Fruit fly (Drosophila melanogaster) whole organism, embryonic: ENCODE measurements around the gene esc.

Experiments used
- ATbp ChIP-seq: fragments of 200-800 bp; sonication (Bioruptor generic); optimal IDR thresholded peaks from 2 replicates; lab custom pipeline; 2017; ENCODE audit warnings: missing biosample characterization, mild to moderate bottlenecking, missing genetic modification characterization, missing genetic modification reagents
- Abd-B ChIP-seq: fragments of 200-800 bp; sonication (Bioruptor generic); optimal IDR thresholded peaks from 2 replicates; lab custom pipeline; 2018; ENCODE audit warnings: missing biosample characterization, mild to moderate bottlenecking, missing genetic modification characterization, moderate library complexity
- Bdp1 ChIP-seq: fragments of 200-800 bp; sonication (Bioruptor generic); optimal IDR thresholded peaks from 3 replicates; lab custom pipeline; 2016; ENCODE audit warnings: missing biosample characterization, missing genetic modification characterization
- C15 ChIP-seq: fragments of 200-800 bp; sonication (Bioruptor generic); IDR thresholded peaks from 3 replicates; pipeline ENCODE4 v1.3.6; 2022; ENCODE audit warnings: missing biosample characterization, missing genetic modification characterization
- CG10274 ChIP-seq: fragments of 200-800 bp; sonication (Bioruptor generic); optimal IDR thresholded peaks from 3 replicates; lab custom pipeline; 2017; ENCODE audit warnings: missing biosample characterization, mild to moderate bottlenecking, missing genetic modification characterization
- CG12155 ChIP-seq: fragments of 200-800 bp; sonication (Bioruptor generic); optimal IDR thresholded peaks from 3 replicates; lab custom pipeline; 2016; ENCODE audit warnings: missing biosample characterization, missing genetic modification characterization
- CG12744 ChIP-seq: fragments of 200-800 bp; sonication (Bioruptor generic); optimal IDR thresholded peaks from 2 replicates; lab custom pipeline; 2016; ENCODE audit warnings: missing biosample characterization, missing genetic modification characterization
- CG13296 ChIP-seq: fragments of 200-800 bp; sonication (Bioruptor generic); optimal IDR thresholded peaks from 3 replicates; lab custom pipeline; 2018; ENCODE audit warnings: missing biosample characterization, mild to moderate bottlenecking, missing genetic modification characterization
- CG1529 ChIP-seq: fragments of 200-800 bp; sonication (Bioruptor generic); optimal IDR thresholded peaks from 3 replicates; lab custom pipeline; 2018; ENCODE audit warnings: missing biosample characterization, missing genetic modification characterization
- CG17385 ChIP-seq: fragments of 200-800 bp; sonication (Bioruptor generic); optimal IDR thresholded peaks from 3 replicates; lab custom pipeline; 2018; ENCODE audit warnings: missing biosample characterization, mild to moderate bottlenecking, missing genetic modification characterization
- CG17568 ChIP-seq: fragments of 200-800 bp; sonication (Bioruptor generic); optimal IDR thresholded peaks from 2 replicates; lab custom pipeline; 2018; ENCODE audit warnings: missing biosample characterization, mild to moderate bottlenecking, missing genetic modification characterization, moderate library complexity
- CG17612 ChIP-seq: fragments of 200-800 bp; sonication (Bioruptor generic); IDR thresholded peaks from 2 replicates; pipeline ENCODE4 v1.3.6; 2022; ENCODE audit warnings: missing biosample characterization, missing genetic modification characterization
- CG2678 ChIP-seq: fragments of 200-800 bp; sonication (Bioruptor generic); optimal IDR thresholded peaks from 3 replicates; lab custom pipeline; 2019; ENCODE audit warnings: missing biosample characterization, mild to moderate bottlenecking, missing genetic modification characterization, moderate library complexity
- CG2712 ChIP-seq: fragments of 200-800 bp; optimal IDR thresholded peaks from 3 replicates; lab custom pipeline; 2019; ENCODE audit warnings: missing biosample characterization, mild to moderate bottlenecking, missing genetic modification characterization, moderate library complexity
- CG3847 ChIP-seq: fragments of 200-800 bp; sonication (Bioruptor generic); IDR thresholded peaks from 2 replicates; pipeline ENCODE4 v1.3.6; 2022; ENCODE audit warnings: missing biosample characterization, missing genetic modification characterization
- CG4424 ChIP-seq: fragments of 200-800 bp; sonication (Bioruptor generic); optimal IDR thresholded peaks from 3 replicates; lab custom pipeline; 2016; ENCODE audit warnings: missing biosample characterization, missing genetic modification characterization
- CG4854 ChIP-seq: fragments of 200-800 bp; sonication (Bioruptor generic); optimal IDR thresholded peaks from 2 replicates; lab custom pipeline; 2016; ENCODE audit warnings: missing biosample characterization, missing genetic modification characterization, inconsistent platforms
- CG7839 ChIP-seq: fragments of 200-800 bp; sonication (Bioruptor generic); optimal IDR thresholded peaks from 3 replicates; lab custom pipeline; 2018; ENCODE audit warnings: missing biosample characterization, mild to moderate bottlenecking, missing genetic modification characterization, moderate library complexity
- CG8290 ChIP-seq, 3 experiments: fragments of 200-800 bp; sonication (Bioruptor generic); optimal IDR thresholded peaks; 2 replicates each; lab custom pipeline; 2016 to 2019; ENCODE audit warnings: missing biosample characterization in 3 of 3, missing genetic modification characterization in 3 of 3, mild to moderate bottlenecking in 2 of 3, moderate library complexity in 1 of 3
- ERR ChIP-seq: fragments of 200-800 bp; sonication (Bioruptor generic); optimal IDR thresholded peaks from 2 replicates; lab custom pipeline; 2016; ENCODE audit warnings: missing biosample characterization, missing genetic modification characterization
- Fer2 ChIP-seq: fragments of 200-800 bp; sonication (Bioruptor generic); optimal IDR thresholded peaks from 2 replicates; lab custom pipeline; 2018; ENCODE audit warnings: missing biosample characterization, mild to moderate bottlenecking, missing genetic modification characterization, moderate library complexity
- Fer3 ChIP-seq: fragments of 200-800 bp; sonication (Bioruptor generic); optimal IDR thresholded peaks from 2 replicates; lab custom pipeline; 2018; ENCODE audit warnings: missing biosample characterization, mild to moderate bottlenecking, missing genetic modification characterization, moderate library complexity
- GATAe ChIP-seq: fragments of 200-800 bp; sonication (Bioruptor generic); conservative IDR thresholded peaks from 2 replicates; pipeline ENCODE4 v1.3.6; 2022; ENCODE audit warnings: missing biosample characterization, missing genetic modification characterization
- Med ChIP-seq: fragments of 200-800 bp; sonication (Bioruptor generic); peaks from one replicate; lab custom pipeline; 2016; ENCODE audit warnings: missing biosample characterization, missing genetic modification characterization, mild to moderate bottlenecking, inconsistent platforms, moderate library complexity
- Meics ChIP-seq: fragments of 200-800 bp; sonication (Bioruptor generic); optimal IDR thresholded peaks from 2 replicates; lab custom pipeline; 2017; ENCODE audit warnings: missing biosample characterization, mild to moderate bottlenecking, missing genetic modification characterization
- Nf-YA ChIP-seq: fragments of 200-800 bp; sonication (Bioruptor generic); IDR thresholded peaks from 2 replicates; pipeline ENCODE4 v1.3.6; 2022; ENCODE audit warnings: missing biosample characterization, missing genetic modification characterization
- Ptx1 ChIP-seq: fragments of 200-800 bp; sonication (Bioruptor generic); IDR thresholded peaks from 2 replicates; pipeline ENCODE4 v1.3.6; 2022; ENCODE audit warnings: missing biosample characterization, missing genetic modification characterization
- Rx ChIP-seq: fragments of 200-800 bp; sonication (Bioruptor generic); IDR thresholded peaks from 2 replicates; pipeline ENCODE4 v1.3.6; 2022; ENCODE audit warnings: missing biosample characterization, missing genetic modification characterization
- Six4 ChIP-seq: fragments of 200-800 bp; sonication (Bioruptor generic); optimal IDR thresholded peaks from 2 replicates; lab custom pipeline; 2016; ENCODE audit warnings: missing biosample characterization, missing genetic modification characterization
- Sox100B ChIP-seq: fragments of 200-800 bp; sonication (Bioruptor generic); optimal IDR thresholded peaks from 3 replicates; lab custom pipeline; 2018; ENCODE audit warnings: missing biosample characterization, mild to moderate bottlenecking, missing genetic modification characterization
- Usf ChIP-seq: fragments of 200-800 bp; sonication (Bioruptor generic); optimal IDR thresholded peaks from 2 replicates; lab custom pipeline; 2017; ENCODE audit warnings: missing genotype, missing biosample characterization, missing genetic modification characterization
- bab2 ChIP-seq: fragments of 200-800 bp; sonication (Bioruptor generic); optimal IDR thresholded peaks from 2 replicates; lab custom pipeline; 2016; ENCODE audit warnings: missing biosample characterization, missing genetic modification characterization
- ci ChIP-seq: fragments of 200-800 bp; sonication (Bioruptor generic); IDR thresholded peaks from 3 replicates; pipeline ENCODE4 v1.3.6; 2022; ENCODE audit warnings: missing biosample characterization, missing genetic modification characterization
- croc ChIP-seq: fragments of 200-800 bp; sonication (Bioruptor generic); conservative IDR thresholded peaks from 3 replicates; pipeline ENCODE4 v1.3.6; 2022; ENCODE audit warnings: missing biosample characterization, missing genetic modification characterization
- eve ChIP-seq, 2 experiments: fragments of >200 bp; optimal IDR thresholded peaks; 2 replicates each; lab custom pipeline; 2017; ENCODE audit warnings: missing biosample characterization in 2 of 2, missing genetic modification characterization in 2 of 2
- lab ChIP-seq: fragments of 200-800 bp; sonication (Bioruptor generic); optimal IDR thresholded peaks from 3 replicates; lab custom pipeline; 2017; ENCODE audit warnings: missing biosample characterization, missing genetic modification characterization, mild to moderate bottlenecking, moderate library complexity, missing genetic modification reagents
- maf-S ChIP-seq: fragments of 200-800 bp; sonication (Bioruptor generic); optimal IDR thresholded peaks from 2 replicates; lab custom pipeline; 2016; ENCODE audit warnings: missing biosample characterization, missing genetic modification characterization
- pb ChIP-seq: fragments of 200-800 bp; sonication (Bioruptor generic); optimal IDR thresholded peaks from 3 replicates; lab custom pipeline; 2016; ENCODE audit warnings: missing biosample characterization, missing genetic modification characterization
- sug ChIP-seq: fragments of 200-800 bp; optimal IDR thresholded peaks from 2 replicates; lab custom pipeline; 2019; ENCODE audit warnings: missing biosample characterization, mild to moderate bottlenecking, missing genetic modification characterization, moderate library complexity
- tx ChIP-seq: fragments of 200-800 bp; sonication (Bioruptor generic); optimal IDR thresholded peaks from 2 replicates; lab custom pipeline; 2016; ENCODE audit warnings: missing biosample characterization, missing genetic modification characterization
- z ChIP-seq: fragments of 200-800 bp; sonication (Bioruptor generic); IDR thresholded peaks from 3 replicates; pipeline ENCODE4 v1.3.6; 2022; ENCODE audit warnings: missing biosample characterization, missing genetic modification characterization

Gene esc

DNA sequence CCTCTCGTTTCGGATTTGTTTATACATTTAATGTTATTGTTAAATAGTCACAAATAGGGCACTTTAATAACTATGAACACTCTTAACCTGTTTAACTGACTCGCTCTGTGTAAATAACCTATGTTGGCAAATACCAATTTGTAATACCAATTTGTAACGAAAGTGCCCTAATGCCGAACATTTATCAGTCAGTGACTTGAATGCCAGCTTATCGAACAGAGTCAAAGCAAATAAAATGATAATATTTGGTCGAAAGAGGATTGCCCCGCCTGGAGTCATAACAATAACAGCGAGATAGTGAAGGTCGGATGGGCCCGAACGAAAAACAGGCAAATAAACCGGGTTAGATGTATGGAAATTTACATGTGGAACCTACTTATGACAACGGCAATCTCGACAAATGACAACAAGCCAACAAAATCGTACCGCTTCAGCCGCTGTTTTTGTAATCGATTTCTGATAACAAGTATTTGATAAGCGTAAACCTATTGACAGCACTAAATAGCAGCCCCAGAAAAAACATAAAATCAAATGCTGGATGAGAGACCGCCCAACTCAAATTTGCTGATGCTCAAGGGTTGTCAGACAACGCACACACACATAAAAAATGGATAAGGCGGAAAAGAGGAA lies 16.1 kb upstream of the esc start (continued):
- no peak for TF ChIP-seq eve (GFP tag; optimal IDR thresholded peaks at IDR 0.05; lab: Kevin White, UChicago)
- TF ChIP-seq Rx (GFP tag; lab: Robert Waterston, UW): no peak
- no peak for TF ChIP-seq tx (GFP tag; lab: Kevin White, UChicago)
- no peak for TF ChIP-seq CG8290 (GFP tag; optimal IDR thresholded peaks at IDR 0.05; lab: Kevin White, UChicago)
- peak in 1 of 2 experiments; percentile 60 for TF ChIP-seq CG8290 (tag; optimal IDR thresholded peaks at IDR 0.05; lab: Kevin White, UChicago)
- 0 out of 2 replicates have a peak, but pooled peaks have one; percentile 13 for TF ChIP-seq Ptx1 (GFP tag; lab: Robert Waterston, UW)
- TF ChIP-seq Nf-YA (GFP tag; lab: Robert Waterston, UW): peak; percentile 30; the same call in 1 of the 2 replicates
- no peak for TF ChIP-seq Fer3 (tag; lab: Kevin White, UChicago)
- TF ChIP-seq C15: no peak
- no peak for TF ChIP-seq Abd-B
- no peak for TF ChIP-seq croc (GFP tag; lab: Robert Waterston, UW)
- no peak for TF ChIP-seq Fer2 (tag; lab: Kevin White, UChicago)
- no peak for TF ChIP-seq CG4424 (GFP tag; lab: Kevin White, UChicago)
- TF ChIP-seq CG17568 (GFP tag; lab: Kevin White, UChicago): no peak
- TF ChIP-seq z (GFP tag; lab: Robert Waterston, UW): no peak
- TF ChIP-seq CG17385 (GFP tag; lab: Kevin White, UChicago): peak; percentile 9
- TF ChIP-seq CG2678: peak; percentile 43
- TF ChIP-seq CG2712: no peak
- TF ChIP-seq ATbp (GFP tag; lab: Kevin White, UChicago): peak; percentile 46
- peak; percentile 46 for TF ChIP-seq sug
- no peak for TF ChIP-seq bab2
- TF ChIP-seq pb: no peak
- TF ChIP-seq ERR (GFP tag; lab: Kevin White, UChicago): no peak
- no peak for TF ChIP-seq Usf (GFP tag; lab: Kevin White, UChicago)
- peak; percentile 29 for TF ChIP-seq CG13296
- TF ChIP-seq Bdp1: no peak
- TF ChIP-seq CG10274 (GFP tag; lab: Kevin White, UChicago): no peak
- TF ChIP-seq GATAe (GFP tag; lab: Robert Waterston, UW): 0 out of 2 replicates have a peak, but pooled peaks have one; percentile 16
- TF ChIP-seq ci (GFP tag; lab: Robert Waterston, UW): 0 out of 3 replicates have a peak, but pooled peaks have one; percentile 7
- TF ChIP-seq maf-S (GFP tag; lab: Kevin White, UChicago): no peak
- TF ChIP-seq CG3847: no peak
- TF ChIP-seq Sox100B (GFP tag; lab: Kevin White, UChicago): peak; percentile 14

DNA sequence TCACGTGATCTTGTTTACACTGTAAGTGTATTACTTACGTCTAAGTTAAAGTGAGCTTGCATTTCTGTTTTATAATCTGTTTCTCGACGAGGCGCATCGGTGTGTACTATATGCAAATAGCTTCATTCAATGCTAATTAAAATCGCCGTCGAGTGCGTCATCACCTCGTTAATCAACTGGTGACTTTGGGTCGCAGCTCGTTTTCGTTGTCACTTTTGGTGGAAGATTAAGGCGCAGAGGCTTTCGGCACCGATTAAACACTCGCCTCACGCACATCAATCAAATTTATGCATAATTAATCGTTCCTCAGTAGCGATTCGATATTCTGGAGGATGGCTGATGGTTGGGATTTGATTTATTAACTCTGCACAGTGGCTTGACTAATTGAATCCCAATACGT lies 15.1 kb upstream of the esc start:
- TF ChIP-seq CG1529 (GFP tag; lab: Kevin White, UChicago) (no peak), Med (peak; percentile 12), Six4 (GFP tag; lab: Kevin White, UChicago) (no peak), CG17612 (GFP tag; lab: Robert Waterston, UW) (no peak), CG4854 (GFP tag; lab: Kevin White, UChicago) (no peak), lab (GFP tag; lab: Kevin White, UChicago) (peak; percentile 60), CG12744 (GFP tag; lab: Kevin White, UChicago) (no peak), CG12155 (GFP tag; lab: Kevin White, UChicago) (no peak), CG7839 (no peak), Meics (GFP tag; lab: Kevin White, UChicago) (peak; percentile 40)
